Worm (Caenorhabditis elegans): ENCODE results near the gene F15E6.9.

ce11 chrIV:4262993-4263392, 35.9 kb downstream of the F15E6.9 start, which contains the start of gene col-33:
- TF ChIP-seq med-1 (GFP tag; optimal IDR thresholded peaks at IDR 0.05; ENCODE audit: insufficient read depth) (no peak), flt-1 (GFP tag; IDR thresholded peaks at IDR 0.05) (no peak), ztf-23 (GFP tag; IDR thresholded peaks at IDR 0.05) (no peak), ref-1 (GFP tag; conservative IDR thresholded peaks at IDR 0.05) (no peak), tab-1 (GFP tag; IDR thresholded peaks at IDR 0.05) (no peak), cog-1 (tag; optimal IDR thresholded peaks at IDR 0.05) (no peak)
